Worm (Caenorhabditis elegans) whole organism, L4 larva: ENCODE results near the gene Y67D8B.1.

ENCODE experiments used
- D1046.2 ChIP-seq: fragments of 200-800 bp; sonication (Bioruptor generic); IDR thresholded peaks from 2 replicates; pipeline ENCODE4 v1.3.6; 2022; ENCODE audit warnings: missing genetic modification characterization, missing compliant biosample characterization
- aly-2 ChIP-seq: sonication (generic microtip); optimal IDR thresholded peaks from 2 replicates; lab custom pipeline; 2018; ENCODE audit warnings: missing biosample characterization, missing genetic modification characterization
- ama-1 ChIP-seq: fragments of 150-350 bp; optimal IDR thresholded peaks from 2 replicates; lab custom pipeline; 2014; ENCODE audit warnings: inconsistent platforms, mixed read lengths
- cey-2 ChIP-seq: sonication (generic microtip); optimal IDR thresholded peaks from 3 replicates; lab custom pipeline; 2017; ENCODE audit warnings: missing genetic modification characterization, mild to moderate bottlenecking, missing compliant biosample characterization, antibody characterized with exemption, borderline replicate concordance; ENCODE audit not compliant: insufficient read depth
- daf-8 ChIP-seq: fragments of 200-800 bp; sonication (Bioruptor generic); IDR thresholded peaks from 2 replicates; pipeline ENCODE4 v1.3.6; 2022; ENCODE audit warnings: missing genetic modification characterization, missing compliant biosample characterization
- lsy-2 ChIP-seq, 2 experiments: fragments of 150-350 bp in 1 of 2; sonication (generic microtip) in 1 of 2; optimal IDR thresholded peaks; 2 replicates each; lab custom pipeline; 2014 to 2017; ENCODE audit warnings: missing biosample characterization in 2 of 2, missing genetic modification characterization in 2 of 2
- mdt-29 ChIP-seq: fragments of 200-800 bp; sonication (Bioruptor generic); IDR thresholded peaks from 2 replicates; pipeline ENCODE4 v1.3.6; 2022; ENCODE audit warnings: missing genetic modification reagents, missing genetic modification characterization, missing compliant biosample characterization
- nhr-6 ChIP-seq: fragments of 150-350 bp; optimal IDR thresholded peaks from 2 replicates; lab custom pipeline; 2014; ENCODE audit warnings: missing biosample characterization, missing genetic modification characterization
- rbr-2 ChIP-seq: sonication (generic microtip); optimal IDR thresholded peaks from 2 replicates; lab custom pipeline; 2016; ENCODE audit warnings: missing genotype, missing genetic modification characterization, missing compliant biosample characterization
- set-16 ChIP-seq: fragments of 200-800 bp; sonication (Bioruptor generic); IDR thresholded peaks from 2 replicates; pipeline ENCODE4 v1.3.6; 2022; ENCODE audit warnings: missing genetic modification reagents, missing genetic modification characterization, missing compliant biosample characterization
- unc-62 ChIP-seq, 3 experiments: fragments of 150-350 bp in 1 of 3; sonication (generic microtip); optimal IDR thresholded peaks in 2 of 3; peaks in 1 of 3; 1 replicate in 1 of 3; 2 replicates in 2 of 3; lab custom pipeline; 2014 to 2017; ENCODE audit warnings: missing biosample characterization in 3 of 3, missing genetic modification characterization in 3 of 3, missing genetic modification reagents in 3 of 3, missing genotype in 1 of 3
- ztf-11 ChIP-seq: fragments of 150-350 bp; optimal IDR thresholded peaks from 2 replicates; lab custom pipeline; 2014; ENCODE audit warnings: missing biosample characterization, missing genetic modification characterization

- TF ChIP-seq ztf-11 (tag; lab: Kevin White, UChicago) (no peak), lsy-2 (tag; optimal IDR thresholded peaks at IDR 0.05; lab: Kevin White, UChicago) (no peak), set-16 (no peak), aly-2 (tag; lab: Kevin White, UChicago) (no peak), ama-1 (no peak), D1046.2 (GFP tag; lab: Robert Waterston, UW) (no peak), rbr-2 (tag; lab: Kevin White, UChicago) (no peak), nhr-6 (tag; lab: Kevin White, UChicago) (no peak), mdt-29 (GFP tag; lab: Robert Waterston, UW) (no peak), daf-8 (GFP tag; lab: Robert Waterston, UW) (no peak), unc-62 (GFP tag; optimal IDR thresholded peaks at IDR 0.05 in 1 of 2; lab: Kevin White, UChicago) (peak in 1 of 2 experiments; percentile 47), unc-62 (tag; optimal IDR thresholded peaks at IDR 0.05; lab: Kevin White, UChicago) (no peak), cey-2 (tag; lab: Kevin White, UChicago) (no peak)
These were observed 26.8 kb downstream of the Y67D8B.1 start, which contains the start of gene T23E1.3 for ce11 chrIV:3145587-3145986.
